Worm (Caenorhabditis elegans) whole organism, young adult: ENCODE data around the gene col-126.

Experiments
- F10E7.11 ChIP-seq: sonication (generic microtip); optimal IDR thresholded peaks from 2 replicates; lab custom pipeline; 2017; ENCODE audit warnings: mild to moderate bottlenecking, missing genetic modification characterization, moderate library complexity, missing compliant biosample characterization
- F37B4.10 ChIP-seq: fragments of 200-800 bp; sonication (Bioruptor generic); IDR thresholded peaks from 2 replicates; pipeline ENCODE4 v1.3.6; 2022; ENCODE audit warnings: missing genetic modification characterization, missing compliant biosample characterization
- F39B2.1 ChIP-seq: fragments of 200-800 bp; sonication (Bioruptor generic); IDR thresholded peaks from 2 replicates; pipeline ENCODE4 v1.3.6; 2022; ENCODE audit warnings: missing genetic modification reagents, missing genetic modification characterization, missing compliant biosample characterization
- F52B5.7 ChIP-seq: sonication (generic microtip); optimal IDR thresholded peaks from 2 replicates; lab custom pipeline; 2016; ENCODE audit warnings: mild to moderate bottlenecking, missing genetic modification characterization, missing compliant biosample characterization
- K11D2.4 ChIP-seq: fragments of 200-800 bp; sonication (Bioruptor generic); IDR thresholded peaks from 2 replicates; pipeline ENCODE4 v1.3.6; 2022; ENCODE audit warnings: missing genetic modification reagents, missing genetic modification characterization, missing compliant biosample characterization
- T07F8.4 ChIP-seq: sonication (generic microtip); optimal IDR thresholded peaks from 2 replicates; lab custom pipeline; 2016; ENCODE audit warnings: mild to moderate bottlenecking, missing genetic modification characterization, moderate library complexity, missing compliant biosample characterization
- Y67H2A.10 ChIP-seq: fragments of 200-800 bp; sonication (Bioruptor generic); conservative IDR thresholded peaks from 2 replicates; pipeline ENCODE4 v1.3.6; 2022; ENCODE audit warnings: missing genetic modification reagents, missing genetic modification characterization, missing compliant biosample characterization
- attf-6 ChIP-seq: fragments of 200-800 bp; sonication (Bioruptor generic); IDR thresholded peaks from 2 replicates; pipeline ENCODE4 v1.3.6; 2022; ENCODE audit warnings: missing genetic modification reagents, missing genetic modification characterization, missing compliant biosample characterization
- bed-1 ChIP-seq: fragments of 200-800 bp; sonication (Bioruptor generic); IDR thresholded peaks from 2 replicates; pipeline ENCODE4 v1.3.6; 2022; ENCODE audit warnings: missing genetic modification reagents, missing genetic modification characterization, missing compliant biosample characterization
- ceh-27 ChIP-seq: fragments of 200-800 bp; sonication (Bioruptor generic); optimal IDR thresholded peaks from 2 replicates; lab custom pipeline; 2018; ENCODE audit warnings: mild to moderate bottlenecking, missing genetic modification characterization, moderate library complexity, missing compliant biosample characterization
- ceh-40 ChIP-seq: fragments of 200-800 bp; sonication (Bioruptor generic); IDR thresholded peaks from 2 replicates; pipeline ENCODE4 v1.3.6; 2022; ENCODE audit warnings: missing genetic modification characterization, missing compliant biosample characterization
- ceh-58 ChIP-seq: fragments of 200-800 bp; sonication (Bioruptor generic); IDR thresholded peaks from 2 replicates; pipeline ENCODE4 v1.3.6; 2022; ENCODE audit warnings: missing genetic modification characterization, missing compliant biosample characterization
- ceh-79 ChIP-seq: sonication (generic microtip); optimal IDR thresholded peaks from 2 replicates; lab custom pipeline; 2017; ENCODE audit warnings: mild to moderate bottlenecking, missing genetic modification characterization, missing compliant biosample characterization
- die-1 ChIP-seq: sonication (generic microtip); optimal IDR thresholded peaks from 2 replicates; lab custom pipeline; 2016; ENCODE audit warnings: missing genotype, mild to moderate bottlenecking, missing genetic modification characterization, missing compliant biosample characterization
- efl-1 ChIP-seq: fragments of 150-350 bp; optimal IDR thresholded peaks from 2 replicates; lab custom pipeline; 2014; ENCODE audit warnings: missing biosample characterization, missing genetic modification reagents, missing genetic modification characterization
- egl-18 ChIP-seq: fragments of 200-800 bp; sonication (Bioruptor generic); IDR thresholded peaks from 2 replicates; pipeline ENCODE4 v1.3.6; 2022; ENCODE audit warnings: missing genetic modification reagents, missing genetic modification characterization, missing compliant biosample characterization
- him-1 ChIP-seq: sonication (generic microtip); optimal IDR thresholded peaks from 2 replicates; lab custom pipeline; 2016; ENCODE audit warnings: missing genotype, missing genetic modification reagents, missing genetic modification characterization, missing compliant biosample characterization
- hmg-1.2 ChIP-seq: fragments of 200-800 bp; sonication (Bioruptor generic); IDR thresholded peaks from 2 replicates; pipeline ENCODE4 v1.3.6; 2022; ENCODE audit warnings: missing genetic modification reagents, missing genetic modification characterization, missing compliant biosample characterization
- hmg-20 ChIP-seq: fragments of 200-800 bp; sonication (Bioruptor generic); IDR thresholded peaks from 2 replicates; pipeline ENCODE4 v1.3.6; 2022; ENCODE audit warnings: missing genetic modification reagents, missing genetic modification characterization, missing compliant biosample characterization
- lag-1 ChIP-seq: fragments of 200-800 bp; sonication (Bioruptor generic); IDR thresholded peaks from 2 replicates; pipeline ENCODE4 v1.3.6; 2022; ENCODE audit warnings: missing genetic modification reagents, missing genetic modification characterization, missing compliant biosample characterization
- lin-26 ChIP-seq: fragments of 200-800 bp; sonication (Bioruptor generic); IDR thresholded peaks from 2 replicates; pipeline ENCODE4 v1.3.6; 2022; ENCODE audit warnings: missing genetic modification reagents, missing genetic modification characterization, missing compliant biosample characterization
- lin-35 ChIP-seq, 3 experiments: fragments of 150-350 bp in 2 of 3; sonication (generic microtip) in 1 of 3; optimal IDR thresholded peaks; 2 replicates each; lab custom pipeline; 2014 to 2018; ENCODE audit warnings: missing biosample characterization in 3 of 3, missing genetic modification characterization in 3 of 3, missing genetic modification reagents in 3 of 3
- lin-54 ChIP-seq: fragments of 200-800 bp; sonication (Bioruptor generic); optimal IDR thresholded peaks from 2 replicates; lab custom pipeline; 2018; ENCODE audit warnings: mild to moderate bottlenecking, missing genetic modification characterization, missing compliant biosample characterization
- mcd-1 ChIP-seq: fragments of 200-800 bp; sonication (Bioruptor generic); IDR thresholded peaks from 2 replicates; pipeline ENCODE4 v1.3.6; 2022; ENCODE audit warnings: missing genetic modification reagents, missing genetic modification characterization, missing compliant biosample characterization
- nhr-120 ChIP-seq: fragments of 200-800 bp; sonication (Bioruptor generic); IDR thresholded peaks from 2 replicates; pipeline ENCODE4 v1.3.6; 2022; ENCODE audit warnings: missing genetic modification characterization, missing compliant biosample characterization
- nhr-27 ChIP-seq: fragments of 200-800 bp; sonication (Bioruptor generic); optimal IDR thresholded peaks from 2 replicates; lab custom pipeline; 2018; ENCODE audit warnings: mild to moderate bottlenecking, missing genetic modification characterization, moderate library complexity, missing compliant biosample characterization
- nhr-80 ChIP-seq: sonication (generic microtip); optimal IDR thresholded peaks from 2 replicates; lab custom pipeline; 2016; ENCODE audit warnings: missing genetic modification characterization, missing compliant biosample characterization
- nhr-90 ChIP-seq: sonication (generic microtip); optimal IDR thresholded peaks from 2 replicates; lab custom pipeline; 2016; ENCODE audit warnings: missing genotype, mild to moderate bottlenecking, missing genetic modification characterization, missing compliant biosample characterization
- pha-4 ChIP-seq: fragments of 150-350 bp; sonication (generic microtip); optimal IDR thresholded peaks from 2 replicates; lab custom pipeline; 2014; ENCODE audit warnings: missing biosample characterization, missing genetic modification reagents, missing genetic modification characterization
- rcor-1 ChIP-seq: fragments of 200-800 bp; sonication (Bioruptor generic); IDR thresholded peaks from 2 replicates; pipeline ENCODE4 v1.3.6; 2022; ENCODE audit warnings: missing genetic modification reagents, missing genetic modification characterization, missing compliant biosample characterization
- rpc-1 ChIP-seq, 2 experiments: fragments of 150-350 bp in 1 of 2; sonication (generic microtip) in 1 of 2; optimal IDR thresholded peaks; 2 replicates each; lab custom pipeline; 2014 to 2018; ENCODE audit warnings: missing biosample characterization in 1 of 2, missing genetic modification characterization in 1 of 2, missing genetic modification reagents in 1 of 2, missing genotype in 1 of 2
- sdz-38 ChIP-seq: sonication (generic microtip); optimal IDR thresholded peaks from 2 replicates; lab custom pipeline; 2016; ENCODE audit warnings: missing genotype, missing genetic modification characterization, missing compliant biosample characterization
- snpc-3.4 ChIP-seq: sonication (generic microtip); optimal IDR thresholded peaks from 2 replicates; lab custom pipeline; 2017; ENCODE audit warnings: missing genetic modification characterization, mild to moderate bottlenecking, missing compliant biosample characterization, antibody characterized with exemption, moderate library complexity, missing genotype, missing genetic modification reagents
- xnd-1 ChIP-seq: sonication (generic microtip); optimal IDR thresholded peaks from 2 replicates; lab custom pipeline; 2016; ENCODE audit warnings: missing genotype, missing genetic modification reagents, missing genetic modification characterization, missing compliant biosample characterization
- zim-3 ChIP-seq: sonication (generic microtip); optimal IDR thresholded peaks from 2 replicates; lab custom pipeline; 2017; ENCODE audit warnings: mild to moderate bottlenecking, missing genetic modification characterization, moderate library complexity, missing compliant biosample characterization
- ztf-18 ChIP-seq: sonication (generic microtip); optimal IDR thresholded peaks from 2 replicates; lab custom pipeline; 2016; ENCODE audit warnings: missing genotype, mild to moderate bottlenecking, missing genetic modification characterization, missing compliant biosample characterization

col-126 gene

ce11 chrIV:11259485-11259972 lies 3.7 kb upstream of the col-126 start, which contains the start of gene gtl-1:
gtl-1 (minus strand) TSS chrIV:11259535.
- no peak for TF ChIP-seq F39B2.1
- peak; percentile 97 for TF ChIP-seq nhr-80 (tag; lab: Kevin White, UChicago)
- TF ChIP-seq him-1 = no peak
- TF ChIP-seq xnd-1 (tag; lab: Kevin White, UChicago) = no peak
- no peak for TF ChIP-seq lin-35 (GFP tag; optimal IDR thresholded peaks at IDR 0.05; lab: Kevin White, UChicago)

- no peak for TF ChIP-seq ceh-27 (GFP tag; lab: Kevin White, UChicago)
- TF ChIP-seq zim-3 (tag; lab: Kevin White, UChicago) = no peak
- TF ChIP-seq pha-4 = no peak
- no peak for TF ChIP-seq Y67H2A.10
- TF ChIP-seq lag-1 (GFP tag; lab: Robert Waterston, UW) = no peak
- no peak for TF ChIP-seq F10E7.11 (tag; lab: Kevin White, UChicago)
- TF ChIP-seq xnd-1 (tag; lab: Kevin White, UChicago) = no peak
- TF ChIP-seq nhr-27 (tag; lab: Kevin White, UChicago) = no peak
- no peak for TF ChIP-seq rpc-1 (optimal IDR thresholded peaks at IDR 0.05; lab: Kevin White, UChicago)
- TF ChIP-seq rpc-1 (tag; optimal IDR thresholded peaks at IDR 0.05; lab: Kevin White, UChicago) = no peak
- no peak for TF ChIP-seq ceh-58 (GFP tag; lab: Robert Waterston, UW)
- TF ChIP-seq T07F8.4 = no peak
- no peak for TF ChIP-seq attf-6
- no peak for TF ChIP-seq die-1 (tag; lab: Kevin White, UChicago)
- no peak for TF ChIP-seq snpc-3.4 (tag; lab: Kevin White, UChicago)
Observed at ce11 chrIV:11260544-11261227, 2.5 kb upstream of the col-126 start, which contains the start of gene C05C12.5. C05C12.5 (minus strand) TSS chrIV:11261185.

- TF ChIP-seq nhr-120 (GFP tag; lab: Robert Waterston, UW) = no peak
- no peak for TF ChIP-seq ceh-40 (GFP tag; lab: Robert Waterston, UW)
- no peak for TF ChIP-seq ceh-79 (tag; lab: Kevin White, UChicago)
- no peak for TF ChIP-seq mcd-1
Observed at ce11 chrIV:11261535-11261934, 1.7 kb upstream of the col-126 start, which contains the start of gene F54D1.1. F54D1.1 (plus strand) TSS chrIV:11261835.

- TF ChIP-seq rcor-1 (GFP tag; lab: Robert Waterston, UW) (no peak), sdz-38 (tag; lab: Kevin White, UChicago) (no peak), lin-26 (no peak), ztf-18 (tag; lab: Kevin White, UChicago) (no peak), F37B4.10 (GFP tag; lab: Robert Waterston, UW) (no peak)
Observed at ce11 chrIV:11266090-11266489, 2.9 kb downstream of the col-126 start, which contains the start of gene col-127. col-127 (minus strand) TSS chrIV:11266190.

- TF ChIP-seq nhr-120 (GFP tag; lab: Robert Waterston, UW) = no peak
- TF ChIP-seq efl-1 (GFP tag; lab: Kevin White, UChicago) = no peak
- TF ChIP-seq bed-1 (GFP tag; lab: Robert Waterston, UW) = no peak
- TF ChIP-seq hmg-20 (GFP tag; lab: Robert Waterston, UW) = no peak
- TF ChIP-seq egl-18 (GFP tag; lab: Robert Waterston, UW) = no peak
- no peak for TF ChIP-seq K11D2.4 (GFP tag; lab: Robert Waterston, UW)
- no peak for TF ChIP-seq nhr-90 (tag; lab: Kevin White, UChicago)
- TF ChIP-seq hmg-1.2 (GFP tag; lab: Robert Waterston, UW) = no peak
- no peak for TF ChIP-seq F52B5.7 (tag; lab: Kevin White, UChicago)
- no peak for TF ChIP-seq lin-54 (GFP tag; lab: Kevin White, UChicago)
Observed at ce11 chrIV:11269483-11269882, 6.3 kb downstream of the col-126 start.
